Worm (Caenorhabditis elegans): ENCODE measurements around the gene ZK455.5.

The ZK455.5 gene

ce11 chrX:11296683-11297365 lies 29.9 kb downstream of the ZK455.5 start, which contains the start of gene inx-2:
inx-2 (minus strand) TSS chrX:11296733.
- TF ChIP-seq irx-1 (tag; optimal IDR thresholded peaks at IDR 0.05) (no peak), sptf-1 (tag; optimal IDR thresholded peaks at IDR 0.05) (no peak), lin-35 (GFP tag; optimal IDR thresholded peaks at IDR 0.05) (no peak), hlh-17 (GFP tag; optimal IDR thresholded peaks at IDR 0.05; ENCODE audit: borderline replicate concordance) (no peak), aha-1 (tag; optimal IDR thresholded peaks at IDR 0.05) (no peak), sox-4 (tag; optimal IDR thresholded peaks at IDR 0.05) (no peak), lin-15B (tag; optimal IDR thresholded peaks at IDR 0.05) (no peak), ztf-11 (tag; optimal IDR thresholded peaks at IDR 0.05) (no peak), xbp-1 (tag; optimal IDR thresholded peaks at IDR 0.05) (no peak), aly-2 (tag; optimal IDR thresholded peaks at IDR 0.05) (no peak), elt-2 (tag; optimal IDR thresholded peaks at IDR 0.05) (no peak), sup-37 (GFP tag; optimal IDR thresholded peaks at IDR 0.05) (no peak), nhr-28 (tag; optimal IDR thresholded peaks at IDR 0.05) (no peak), nhr-237 (tag; optimal IDR thresholded peaks at IDR 0.05) (no peak), nhr-12 (tag; optimal IDR thresholded peaks at IDR 0.05) (no peak), ceh-63 (GFP tag; optimal IDR thresholded peaks at IDR 0.05) (no peak), ceh-88 (GFP tag; IDR thresholded peaks at IDR 0.05) (no peak)

ce11 chrX:11290528-11290927 lies 36.2 kb downstream of the ZK455.5 start:
- TF ChIP-seq snu-23 (GFP tag; optimal IDR thresholded peaks at IDR 0.05) (no peak), sox-4 (tag; optimal IDR thresholded peaks at IDR 0.05) (no peak), nhr-237 (tag; optimal IDR thresholded peaks at IDR 0.05) (no peak), elt-2 (tag; optimal IDR thresholded peaks at IDR 0.05) (no peak), lsy-2 (tag; optimal IDR thresholded peaks at IDR 0.05) (no peak), skn-1 (tag; optimal IDR thresholded peaks at IDR 0.05) (no peak), efl-1 (optimal IDR thresholded peaks at IDR 0.05) (no peak), efl-1 (GFP tag; optimal IDR thresholded peaks at IDR 0.05 in 1 of 2) (no peak), nhr-76 (tag; optimal IDR thresholded peaks at IDR 0.05) (no peak), pag-3 (tag; optimal IDR thresholded peaks at IDR 0.05; ENCODE audit: borderline replicate concordance, insufficient read depth) (no peak), blmp-1 (tag; optimal IDR thresholded peaks at IDR 0.05) (no peak), nhr-84 (tag; optimal IDR thresholded peaks at IDR 0.05) (no peak), ceh-8 (GFP tag; optimal IDR thresholded peaks at IDR 0.05) (no peak), unc-30 (tag; optimal IDR thresholded peaks at IDR 0.05) (no peak), hlh-4 (tag; optimal IDR thresholded peaks at IDR 0.05) (no peak), nhr-12 (tag; optimal IDR thresholded peaks at IDR 0.05) (no peak), hpl-2 (GFP tag; optimal IDR thresholded peaks at IDR 0.05) (no peak), grh-1 (GFP tag; IDR thresholded peaks at IDR 0.05) (no peak), ztf-4 (tag; optimal IDR thresholded peaks at IDR 0.05) (no peak), lin-35 (GFP tag; optimal IDR thresholded peaks at IDR 0.05) (no peak), nhr-28 (tag; optimal IDR thresholded peaks at IDR 0.05) (no peak)

ce11 chrX:11289925-11290324 lies 36.8 kb downstream of the ZK455.5 start:
- TF ChIP-seq elt-2 (tag; optimal IDR thresholded peaks at IDR 0.05) = peak; percentile 53
- TF ChIP-seq tbx-2 (tag; optimal IDR thresholded peaks at IDR 0.05) = no peak

ce11 chrX:11287617-11288016 lies 39.1 kb downstream of the ZK455.5 start, which contains the start of gene F38B2.4:
F38B2.4 (minus strand) TSS chrX:11287717.
- TF ChIP-seq snu-23 (GFP tag; optimal IDR thresholded peaks at IDR 0.05) (no peak), mef-2 (tag; optimal IDR thresholded peaks at IDR 0.05) (no peak), ama-1 (optimal IDR thresholded peaks at IDR 0.05) (no peak), sptf-1 (tag; optimal IDR thresholded peaks at IDR 0.05) (no peak), ces-1 (GFP tag; optimal IDR thresholded peaks at IDR 0.05) (no peak), rnt-1 (tag; optimal IDR thresholded peaks at IDR 0.05) (peak; percentile 17), lin-14 (GFP tag; optimal IDR thresholded peaks at IDR 0.05) (peak; percentile 62), unc-86 (tag; optimal IDR thresholded peaks at IDR 0.05) (no peak), C16A3.4 (tag; optimal IDR thresholded peaks at IDR 0.05) (no peak), fkh-8 (tag; optimal IDR thresholded peaks at IDR 0.05) (no peak), aly-2 (tag; optimal IDR thresholded peaks at IDR 0.05) (no peak), blmp-1 (tag; optimal IDR thresholded peaks at IDR 0.05) (no peak), sup-37 (GFP tag; optimal IDR thresholded peaks at IDR 0.05) (no peak), pag-3 (tag; optimal IDR thresholded peaks at IDR 0.05; ENCODE audit: borderline replicate concordance, insufficient read depth) (peak; percentile 37), nhr-84 (tag; optimal IDR thresholded peaks at IDR 0.05) (no peak), elt-3 (tag; optimal IDR thresholded peaks at IDR 0.05) (no peak), alr-1 (tag; optimal IDR thresholded peaks at IDR 0.05; ENCODE audit: borderline replicate concordance) (no peak), ceh-82 (tag; optimal IDR thresholded peaks at IDR 0.05) (no peak), nhr-85 (tag) (peak; percentile 24), dsc-1 (tag; optimal IDR thresholded peaks at IDR 0.05) (no peak), snpc-4 (tag; optimal IDR thresholded peaks at IDR 0.05) (no peak), C04F5.9 (tag; optimal IDR thresholded peaks at IDR 0.05) (no peak)

All from whole organism, L1 larva.